Fruit fly (Drosophila melanogaster): ENCODE results near the gene CG32643.

The CG32643 gene

dm6 chrX:13023777-13024176 lies 39.5 kb downstream of the CG32643 start (continued):
- TF ChIP-seq vnd (GFP tag; IDR thresholded peaks at IDR 0.05; ENCODE audit: partially characterized antibody) (no peak), Ssrp (tag; optimal IDR thresholded peaks at IDR 0.05) (no peak), Usf (GFP tag; optimal IDR thresholded peaks at IDR 0.05) (no peak), CHES-1-like (GFP tag; optimal IDR thresholded peaks at IDR 0.05) (no peak), CG14667 (GFP tag; IDR thresholded peaks at IDR 0.05) (no peak), CG13296 (GFP tag; optimal IDR thresholded peaks at IDR 0.05) (peak; percentile 25), Hr39 (optimal IDR thresholded peaks at IDR 0.05) (no peak), dati (GFP tag; IDR thresholded peaks at IDR 0.05) (no peak), CG11504 (tag; optimal IDR thresholded peaks at IDR 0.05) (peak; percentile 52), CG8089 (GFP tag; optimal IDR thresholded peaks at IDR 0.05) (no peak), CG6254 (GFP tag; optimal IDR thresholded peaks at IDR 0.05) (no peak), Oaz (GFP tag; IDR thresholded peaks at IDR 0.05) (no peak), Asciz (GFP tag; optimal IDR thresholded peaks at IDR 0.05) (no peak), CG10979 (tag; optimal IDR thresholded peaks at IDR 0.05) (no peak), slp2 (GFP tag; optimal IDR thresholded peaks at IDR 0.05) (no peak), Dad (GFP tag; optimal IDR thresholded peaks at IDR 0.05) (no peak), gce (GFP tag; IDR thresholded peaks at IDR 0.05) (no peak), pb (GFP tag; optimal IDR thresholded peaks at IDR 0.05) (no peak), CG18764 (GFP tag; optimal IDR thresholded peaks at IDR 0.05) (no peak), so (GFP tag; IDR thresholded peaks at IDR 0.05) (no peak), Xbp1 (GFP tag; optimal IDR thresholded peaks at IDR 0.05) (no peak), crp (GFP tag; optimal IDR thresholded peaks at IDR 0.05) (no peak), Adf1 (GFP tag; IDR thresholded peaks at IDR 0.05) (0 out of 2 replicates have a peak, but pooled peaks have one; percentile 21), Ets97D (GFP tag; optimal IDR thresholded peaks at IDR 0.05) (no peak), CG17568 (GFP tag; optimal IDR thresholded peaks at IDR 0.05) (no peak), CG3995 (GFP tag; optimal IDR thresholded peaks at IDR 0.05) (no peak), sug (tag; optimal IDR thresholded peaks at IDR 0.05) (peak; percentile 5), chm (GFP tag; IDR thresholded peaks at IDR 0.05) (no peak), CG12391 (tag; optimal IDR thresholded peaks at IDR 0.05) (no peak), ham (GFP tag; IDR thresholded peaks at IDR 0.05) (no peak), YL-1 (GFP tag; optimal IDR thresholded peaks at IDR 0.05) (no peak), CG15073 (GFP tag; optimal IDR thresholded peaks at IDR 0.05) (no peak), ftz-f1 (GFP tag; optimal IDR thresholded peaks at IDR 0.05) (no peak), pan (optimal IDR thresholded peaks at IDR 0.05) (no peak), pan (GFP tag; optimal IDR thresholded peaks at IDR 0.05 in 1 of 2, IDR thresholded peaks at IDR 0.05 in 1 of 2) (no peak), PHDP (tag; optimal IDR thresholded peaks at IDR 0.05) (peak; percentile 47), CG3847 (GFP tag; IDR thresholded peaks at IDR 0.05) (0 out of 2 replicates have a peak, but pooled peaks have one; percentile 16), oc (tag; optimal IDR thresholded peaks at IDR 0.05) (no peak), CG12769 (tag; optimal IDR thresholded peaks at IDR 0.05) (peak; percentile 47), wor (GFP tag; IDR thresholded peaks at IDR 0.05) (no peak), BEAF-32 (GFP tag; optimal IDR thresholded peaks at IDR 0.05) (no peak), CG14014 (GFP tag; IDR thresholded peaks at IDR 0.05) (peak; percentile 42; the same call in 1 of the 2 replicates), lov (optimal IDR thresholded peaks at IDR 0.05) (no peak), lov (GFP tag; IDR thresholded peaks at IDR 0.05) (no peak), Bgb (GFP tag; IDR thresholded peaks at IDR 0.05; ENCODE audit: partially characterized antibody) (no peak), Lpt (GFP tag; optimal IDR thresholded peaks at IDR 0.05) (no peak), Dfd (GFP tag; optimal IDR thresholded peaks at IDR 0.05) (no peak), HHEX (GFP tag; optimal IDR thresholded peaks at IDR 0.05) (peak; percentile 24), CG7556 (GFP tag; optimal IDR thresholded peaks at IDR 0.05) (peak; percentile 54), Taf1 (GFP tag; IDR thresholded peaks at IDR 0.05) (no peak), CG2199 (GFP tag; IDR thresholded peaks at IDR 0.05) (no peak), gt (GFP tag; IDR thresholded peaks at IDR 0.05) (no peak), sd (tag; optimal IDR thresholded peaks at IDR 0.05) (no peak)

Data from whole organism, embryonic.